Worm (Caenorhabditis elegans) whole organism, midembryonic: ENCODE results near the gene nhr-9.

ENCODE experiments used
- T22C8.4 ChIP-seq: fragments of 200-800 bp; sonication (Bioruptor generic); IDR thresholded peaks from 2 replicates; pipeline ENCODE4 v1.3.6; 2022; ENCODE audit warnings: missing genetic modification characterization, missing compliant biosample characterization
- cog-1 ChIP-seq: sonication (generic microtip); optimal IDR thresholded peaks from 2 replicates; lab custom pipeline; 2016; ENCODE audit warnings: missing genetic modification characterization, missing compliant biosample characterization
- flt-1 ChIP-seq: fragments of 200-800 bp; sonication (Bioruptor generic); IDR thresholded peaks from 2 replicates; pipeline ENCODE4 v1.3.6; 2022; ENCODE audit warnings: missing genetic modification characterization, missing compliant biosample characterization
- klf-2 ChIP-seq: fragments of 200-800 bp; sonication (Bioruptor generic); conservative IDR thresholded peaks from 2 replicates; pipeline ENCODE4 v1.3.6; 2022; ENCODE audit warnings: missing genetic modification reagents, missing genetic modification characterization, missing compliant biosample characterization
- med-1 ChIP-seq: sonication (generic microtip); optimal IDR thresholded peaks from 2 replicates; lab custom pipeline; 2017; ENCODE audit warnings: missing genetic modification characterization, mild to moderate bottlenecking, missing compliant biosample characterization, antibody characterized with exemption, missing genetic modification reagents; ENCODE audit not compliant: insufficient read depth
- ref-1 ChIP-seq: fragments of 200-800 bp; sonication (Bioruptor generic); conservative IDR thresholded peaks from 2 replicates; pipeline ENCODE4 v1.3.6; 2022; ENCODE audit warnings: missing genetic modification reagents, missing genetic modification characterization, missing compliant biosample characterization
- tab-1 ChIP-seq: fragments of 200-800 bp; sonication (Bioruptor generic); IDR thresholded peaks from 2 replicates; pipeline ENCODE4 v1.3.6; 2022; ENCODE audit warnings: missing genetic modification characterization, missing compliant biosample characterization
- ztf-23 ChIP-seq: fragments of 200-800 bp; sonication (Bioruptor generic); IDR thresholded peaks from 2 replicates; pipeline ENCODE4 v1.3.6; 2022; ENCODE audit warnings: missing genetic modification reagents, missing genetic modification characterization, missing compliant biosample characterization
- ztf-29 ChIP-seq: fragments of 200-800 bp; sonication (Bioruptor generic); IDR thresholded peaks from 2 replicates; pipeline ENCODE4 v1.3.6; 2022; ENCODE audit warnings: missing genetic modification reagents, missing genetic modification characterization, missing compliant biosample characterization

Gene nhr-9

ce11 chrIII:7140228-7140710 is 45.0 kb downstream of the nhr-9 start:
- TF ChIP-seq med-1 (GFP tag; lab: Kevin White, UChicago) (no peak), cog-1 (tag; lab: Kevin White, UChicago) (no peak), ref-1 (GFP tag; lab: Robert Waterston, UW) (no peak), flt-1 (GFP tag; lab: Robert Waterston, UW) (peak; percentile 63; the same call in 1 of the 2 replicates), tab-1 (no peak), ztf-23 (GFP tag; lab: Robert Waterston, UW) (no peak)

ce11 chrIII:7141285-7141715 is 46.0 kb downstream of the nhr-9 start:
- TF ChIP-seq cog-1 (tag; lab: Kevin White, UChicago) (no peak), T22C8.4 (GFP tag; lab: Robert Waterston, UW) (no peak), ref-1 (GFP tag; lab: Robert Waterston, UW) (no peak), ztf-29 (GFP tag; lab: Robert Waterston, UW) (no peak), klf-2 (GFP tag; lab: Robert Waterston, UW) (no peak), flt-1 (GFP tag; lab: Robert Waterston, UW) (no peak), med-1 (GFP tag; lab: Kevin White, UChicago) (no peak), ztf-23 (GFP tag; lab: Robert Waterston, UW) (no peak), tab-1 (no peak)

DNA sequence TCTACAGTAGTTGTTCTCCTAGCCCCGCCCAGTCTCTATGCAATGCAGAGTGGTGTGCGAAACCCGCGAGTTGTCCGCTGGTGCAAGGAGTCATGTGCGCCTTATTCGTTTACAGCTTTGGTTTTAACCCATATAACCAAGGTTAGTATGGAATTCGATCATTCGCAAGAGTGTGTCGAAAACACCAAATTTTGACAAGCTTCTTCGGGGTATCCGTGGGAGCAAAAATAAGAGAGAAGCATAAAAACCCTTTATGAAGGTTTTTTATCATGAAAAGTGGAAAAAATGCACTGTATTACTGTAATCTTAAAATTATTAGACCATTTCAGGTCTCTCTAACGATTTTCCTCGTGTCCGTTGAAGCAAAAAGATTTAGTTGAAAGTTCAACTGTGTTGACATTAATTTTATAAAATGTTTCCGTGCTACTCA is 46.9 kb downstream of the nhr-9 start:
- TF ChIP-seq cog-1 (tag; lab: Kevin White, UChicago) (no peak), ztf-23 (GFP tag; lab: Robert Waterston, UW) (no peak), klf-2 (GFP tag; lab: Robert Waterston, UW) (no peak), tab-1 (no peak)

- TF ChIP-seq klf-2 (GFP tag; lab: Robert Waterston, UW) (no peak), ztf-23 (GFP tag; lab: Robert Waterston, UW) (0 out of 2 replicates have a peak, but pooled peaks have one; percentile 48), cog-1 (tag; lab: Kevin White, UChicago) (no peak)
Observed at ce11 chrIII:7144749-7145148, 49.5 kb downstream of the nhr-9 start, which contains the start of gene glr-2. Gene glr-2 (minus strand): TSS chrIII:7144959.

DNA sequence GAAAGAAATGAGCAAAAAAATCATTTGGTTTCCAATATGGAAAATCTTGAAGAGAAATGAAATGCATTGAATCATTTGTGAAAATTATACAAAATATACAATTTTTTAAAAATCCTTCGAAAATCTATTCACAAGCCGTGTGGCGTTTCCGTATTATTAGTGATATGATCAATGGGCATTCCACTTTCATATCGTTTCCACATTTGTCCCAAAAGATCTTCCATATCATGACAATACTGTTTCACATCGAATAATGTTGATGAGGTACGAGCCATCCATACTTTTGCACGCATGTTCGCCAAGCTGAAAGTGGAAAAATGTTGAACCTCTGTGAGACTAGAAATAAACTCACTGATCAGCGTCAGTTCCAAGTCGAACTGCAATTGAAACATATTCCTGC is 51.1 kb downstream of the nhr-9 start:
- TF ChIP-seq ztf-23 (GFP tag; lab: Robert Waterston, UW) (no peak), klf-2 (GFP tag; lab: Robert Waterston, UW) (no peak), cog-1 (tag; lab: Kevin White, UChicago) (no peak), T22C8.4 (GFP tag; lab: Robert Waterston, UW) (no peak), flt-1 (GFP tag; lab: Robert Waterston, UW) (no peak), ref-1 (GFP tag; lab: Robert Waterston, UW) (no peak), ztf-29 (GFP tag; lab: Robert Waterston, UW) (no peak), tab-1 (no peak), med-1 (GFP tag; lab: Kevin White, UChicago) (no peak)
